Worm (Caenorhabditis elegans): ENCODE data around the gene fbxa-98.

DNA sequence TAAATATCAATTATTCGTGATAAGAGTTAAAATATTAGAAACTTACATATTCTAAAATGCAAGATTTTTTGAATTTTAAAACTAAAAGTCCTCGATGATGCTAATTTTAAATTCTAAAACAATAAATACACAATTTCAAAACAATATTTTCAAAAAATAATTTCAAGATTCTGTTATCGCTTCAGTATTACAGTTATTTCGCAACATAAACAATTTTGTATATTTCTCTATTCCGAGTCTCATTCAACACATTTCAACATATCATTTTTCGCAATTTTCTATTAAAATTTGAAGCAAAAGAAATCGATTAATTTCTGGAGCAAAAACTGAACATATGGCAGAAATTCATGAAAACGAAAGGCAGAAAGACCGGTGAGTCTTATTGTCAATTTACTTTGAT, at the start of gene fbxa-98:
- TF ChIP-seq flt-1 (GFP tag; IDR thresholded peaks at IDR 0.05) (no peak), T22C8.4 (GFP tag; IDR thresholded peaks at IDR 0.05) (no peak), med-1 (GFP tag; optimal IDR thresholded peaks at IDR 0.05; ENCODE audit: insufficient read depth) (no peak), ztf-23 (GFP tag; IDR thresholded peaks at IDR 0.05) (no peak), cog-1 (tag; optimal IDR thresholded peaks at IDR 0.05) (no peak)
